Comparison of ENCODE assay signal across 1 fruit fly cellular context in genomic region chr3L:8700054-8700642, dm6.
TF ChIP-seq lines count a peak whose summit lies in the region.

No protein-coding gene starts in this region.

TF ChIP-seq in whole organism, embryonic, 481 proteins besides CTCF, POLR2A, EP300 and RAD21 (continued from another document):
- TF ChIP-seq CG7357 (GFP tag; IDR thresholded peaks at IDR 0.05; lab: Robert Waterston, UW) (no peak), crol (GFP tag; IDR thresholded peaks at IDR 0.05; lab: Robert Waterston, UW) (peak; percentile 95), CG33557 (GFP tag; optimal IDR thresholded peaks at IDR 0.05; lab: Kevin White, UChicago) (no peak), Adf1 (GFP tag; IDR thresholded peaks at IDR 0.05; lab: Robert Waterston, UW) (0 out of 2 replicates have a peak, but pooled peaks have one; percentile 1), CG7987 (GFP tag; optimal IDR thresholded peaks at IDR 0.05; lab: Kevin White, UChicago) (peak; percentile 82), Scr (GFP tag; IDR thresholded peaks at IDR 0.05; lab: Robert Waterston, UW; ENCODE audit: partially characterized antibody) (0 out of 2 replicates have a peak, but pooled peaks have one; percentile 18), Tbp (GFP tag; optimal IDR thresholded peaks at IDR 0.05; lab: Kevin White, UChicago) (no peak), sug (tag; optimal IDR thresholded peaks at IDR 0.05; lab: Kevin White, UChicago) (peak; percentile 99), CG11560 (tag; IDR thresholded peaks at IDR 0.05; lab: Robert Waterston, UW) (no peak), aop (GFP tag; IDR thresholded peaks at IDR 0.05; lab: Robert Waterston, UW) (no peak), B-H1 (GFP tag; IDR thresholded peaks at IDR 0.05; lab: Robert Waterston, UW) (no peak), ara (GFP tag; IDR thresholded peaks at IDR 0.05; lab: Robert Waterston, UW) (peak; percentile 10), Hr78 (GFP tag; optimal IDR thresholded peaks at IDR 0.05; lab: Kevin White, UChicago) (peak in 1 of 2 experiments; percentile 88), CG34376 (GFP tag; optimal IDR thresholded peaks at IDR 0.05; lab: Kevin White, UChicago) (peak; percentile 89), Trl (optimal IDR thresholded peaks at IDR 0.05; lab: Kevin White, UChicago) (no peak), Trl (GFP tag; optimal IDR thresholded peaks at IDR 0.05; lab: Kevin White, UChicago) (no peak), exex (tag; optimal IDR thresholded peaks at IDR 0.05; lab: Kevin White, UChicago) (peak; percentile 90), CG6175 (GFP tag; IDR thresholded peaks at IDR 0.05; lab: Robert Waterston, UW) (peak; percentile 59; the same call in 1 of the 3 replicates), CG10543 (GFP tag; optimal IDR thresholded peaks at IDR 0.05; lab: Kevin White, UChicago) (peak; percentile 93), CG15696 (tag; optimal IDR thresholded peaks at IDR 0.05; lab: Kevin White, UChicago) (peak; percentile 39), Poxn (GFP tag; IDR thresholded peaks at IDR 0.05; lab: Robert Waterston, UW) (no peak), PHDP (tag; optimal IDR thresholded peaks at IDR 0.05; lab: Kevin White, UChicago) (peak; percentile 2), ranshi (GFP tag; IDR thresholded peaks at IDR 0.05; lab: Robert Waterston, UW) (no peak), Kr (GFP tag; optimal IDR thresholded peaks at IDR 0.05; lab: Kevin White, UChicago) (no peak), Hey (tag; optimal IDR thresholded peaks at IDR 0.05; lab: Kevin White, UChicago) (peak; percentile 95), mirr (GFP tag; optimal IDR thresholded peaks at IDR 0.05; lab: Kevin White, UChicago) (peak; percentile 93), CG2678 (tag; optimal IDR thresholded peaks at IDR 0.05; lab: Kevin White, UChicago) (no peak), ken (GFP tag; IDR thresholded peaks at IDR 0.05; lab: Robert Waterston, UW) (no peak), CG11456 (GFP tag; IDR thresholded peaks at IDR 0.05; lab: Robert Waterston, UW) (no peak), ci (GFP tag; IDR thresholded peaks at IDR 0.05; lab: Robert Waterston, UW) (peak; percentile 29; the same call in 1 of the 3 replicates), Hr51 (GFP tag; optimal IDR thresholded peaks at IDR 0.05; lab: Kevin White, UChicago) (no peak), HLHmδ (GFP tag; optimal IDR thresholded peaks at IDR 0.05; lab: Kevin White, UChicago) (peak; percentile 25)
